Fruit fly (Drosophila melanogaster) whole organism: ENCODE data around the gene CG11178.

ENCODE experiments used
- Dll ChIP-seq: fragments of >200 bp; optimal IDR thresholded peaks from 2 replicates; lab custom pipeline; 2017
- psq ChIP-seq: fragments of >200 bp; optimal IDR thresholded peaks from 2 replicates; lab custom pipeline; 2017
- usp ChIP-seq: fragments of >200 bp; optimal IDR thresholded peaks from 2 replicates; lab custom pipeline; 2017; ENCODE audit warnings: missing biosample characterization, missing genetic modification characterization, mixed read lengths

DNA sequence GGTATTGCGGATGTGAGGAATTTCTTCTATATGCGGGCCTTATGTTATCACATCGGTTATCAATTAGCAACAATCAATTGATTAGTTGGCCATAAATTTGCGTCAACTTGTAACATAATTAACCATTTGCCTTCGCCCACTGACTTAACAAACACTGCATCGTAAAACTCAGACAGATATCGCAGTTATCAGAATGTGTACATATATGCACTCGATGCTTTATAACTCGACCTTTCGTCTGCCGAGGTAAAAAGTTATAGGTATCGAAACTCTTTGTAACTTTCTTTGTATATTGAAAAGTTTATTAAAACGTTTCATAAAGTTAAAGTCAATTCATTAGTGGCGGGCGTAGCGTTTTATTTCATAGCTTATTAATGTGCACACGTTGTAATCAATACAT lies 42.4 kb upstream of the CG11178 start:
- TF ChIP-seq psq (lab: Kevin White, UChicago): no peak
- no peak for TF ChIP-seq usp (GFP tag; lab: Kevin White, UChicago)
- no peak for TF ChIP-seq Dll (lab: Kevin White, UChicago)
